Fruit fly (Drosophila melanogaster) whole organism, embryonic: ENCODE data around the gene bumpel.

Source experiments
- Atf6 ChIP-seq: fragments of 200-800 bp; sonication (Bioruptor generic); IDR thresholded peaks from 2 replicates; pipeline ENCODE4 v1.3.6; 2022; ENCODE audit warnings: missing biosample characterization, missing genetic modification characterization
- CG10979 ChIP-seq: fragments of 200-800 bp; sonication (Bioruptor generic); optimal IDR thresholded peaks from 2 replicates; lab custom pipeline; 2018; ENCODE audit warnings: missing biosample characterization, mild to moderate bottlenecking, missing genetic modification characterization, moderate library complexity
- CG13287 ChIP-seq: fragments of 200-800 bp; sonication (Bioruptor generic); IDR thresholded peaks from 2 replicates; pipeline ENCODE4 v1.3.6; 2022; ENCODE audit warnings: missing biosample characterization, missing genetic modification characterization; ENCODE audit not compliant: partially characterized antibody
- CG13775 ChIP-seq: fragments of 200-800 bp; sonication (Bioruptor generic); optimal IDR thresholded peaks from 3 replicates; lab custom pipeline; 2017; ENCODE audit warnings: missing biosample characterization, mild to moderate bottlenecking, missing genetic modification characterization
- CG15073 ChIP-seq: fragments of 200-800 bp; sonication (Bioruptor generic); optimal IDR thresholded peaks from 2 replicates; lab custom pipeline; 2016; ENCODE audit warnings: missing biosample characterization, missing genetic modification characterization
- CG16813 ChIP-seq: fragments of 200-800 bp; sonication (Bioruptor generic); IDR thresholded peaks from 3 replicates; pipeline ENCODE4 v1.3.6; 2022; ENCODE audit warnings: missing biosample characterization, missing genetic modification characterization; ENCODE audit not compliant: partially characterized antibody
- CG16815 ChIP-seq: fragments of 200-800 bp; sonication (Bioruptor generic); optimal IDR thresholded peaks from 3 replicates; lab custom pipeline; 2017; ENCODE audit warnings: missing biosample characterization, mild to moderate bottlenecking, missing genetic modification characterization
- CG1832 ChIP-seq: fragments of 200-800 bp; sonication (Bioruptor generic); optimal IDR thresholded peaks from 2 replicates; lab custom pipeline; 2017; ENCODE audit warnings: missing biosample characterization, mild to moderate bottlenecking, missing genetic modification characterization, inconsistent platforms
- CG30020 ChIP-seq: fragments of 200-800 bp; optimal IDR thresholded peaks from 2 replicates; lab custom pipeline; 2019; ENCODE audit warnings: missing biosample characterization, mild to moderate bottlenecking, missing genetic modification characterization, moderate library complexity
- CG34422 ChIP-seq: fragments of 200-800 bp; sonication (Bioruptor generic); IDR thresholded peaks from 3 replicates; pipeline ENCODE4 v1.3.6; 2022; ENCODE audit warnings: missing biosample characterization, missing genetic modification characterization
- CG4328 ChIP-seq: fragments of 200-800 bp; sonication (Bioruptor generic); optimal IDR thresholded peaks from 3 replicates; lab custom pipeline; 2017; ENCODE audit warnings: missing biosample characterization, missing genetic modification reagents, missing genetic modification characterization
- CG4424 ChIP-seq: fragments of 200-800 bp; sonication (Bioruptor generic); optimal IDR thresholded peaks from 3 replicates; lab custom pipeline; 2016; ENCODE audit warnings: missing biosample characterization, missing genetic modification characterization
- CG6683 ChIP-seq: fragments of 200-800 bp; sonication (Bioruptor generic); optimal IDR thresholded peaks from 2 replicates; lab custom pipeline; 2017; ENCODE audit warnings: missing biosample characterization, mild to moderate bottlenecking, missing genetic modification characterization, missing genetic modification reagents
- CG7963 ChIP-seq: fragments of 200-800 bp; sonication (Bioruptor generic); IDR thresholded peaks from 3 replicates; pipeline ENCODE4 v1.3.6; 2022; ENCODE audit warnings: missing biosample characterization, missing genetic modification characterization; ENCODE audit not compliant: partially characterized antibody
- CG9215 ChIP-seq: fragments of 200-800 bp; sonication (Bioruptor generic); IDR thresholded peaks from 2 replicates; pipeline ENCODE4 v1.3.6; 2022; ENCODE audit warnings: missing biosample characterization, missing genetic modification characterization
- CG9437 ChIP-seq: fragments of 200-800 bp; sonication (Bioruptor generic); optimal IDR thresholded peaks from 2 replicates; lab custom pipeline; 2018; ENCODE audit warnings: missing biosample characterization, mild to moderate bottlenecking, missing genetic modification characterization
- CG9797 ChIP-seq: fragments of 200-800 bp; sonication (Bioruptor generic); optimal IDR thresholded peaks from 3 replicates; lab custom pipeline; 2018; ENCODE audit warnings: missing biosample characterization, mild to moderate bottlenecking, missing genetic modification characterization
- CHES-1-like ChIP-seq: fragments of 200-800 bp; sonication (Bioruptor generic); optimal IDR thresholded peaks from 2 replicates; lab custom pipeline; 2016; ENCODE audit warnings: missing biosample characterization, missing genetic modification characterization
- CoRest ChIP-seq: fragments of 200-800 bp; sonication (Bioruptor generic); optimal IDR thresholded peaks from 3 replicates; lab custom pipeline; 2018; ENCODE audit warnings: missing biosample characterization, mild to moderate bottlenecking, missing genetic modification characterization, moderate library complexity
- CrebB ChIP-seq: fragments of 200-800 bp; sonication (Bioruptor generic); optimal IDR thresholded peaks from 3 replicates; lab custom pipeline; 2018; ENCODE audit warnings: missing biosample characterization, mild to moderate bottlenecking, missing genetic modification characterization
- Dfd ChIP-seq, 2 experiments: fragments of >200 bp; optimal IDR thresholded peaks; 2 replicates each; lab custom pipeline; 2017; ENCODE audit warnings: missing biosample characterization in 2 of 2, missing genetic modification characterization in 2 of 2
- Elba2 ChIP-seq: fragments of 200-800 bp; sonication (Bioruptor generic); optimal IDR thresholded peaks from 3 replicates; lab custom pipeline; 2016; ENCODE audit warnings: missing biosample characterization, missing genetic modification characterization
- Hmx ChIP-seq: fragments of 200-800 bp; sonication (Bioruptor generic); optimal IDR thresholded peaks from 2 replicates; lab custom pipeline; 2016; ENCODE audit warnings: missing biosample characterization, missing genetic modification characterization
- Lhr ChIP-seq: fragments of 200-800 bp; sonication (Bioruptor generic); optimal IDR thresholded peaks from 3 replicates; lab custom pipeline; 2017; ENCODE audit warnings: mild to moderate bottlenecking, missing biosample characterization, missing genetic modification reagents, missing genetic modification characterization
- Max ChIP-seq: fragments of 200-800 bp; sonication (Bioruptor generic); optimal IDR thresholded peaks from 2 replicates; lab custom pipeline; 2016; ENCODE audit warnings: missing biosample characterization, mild to moderate bottlenecking, missing genetic modification characterization
- Mes4 ChIP-seq: fragments of 200-800 bp; sonication (Bioruptor generic); optimal IDR thresholded peaks from 2 replicates; lab custom pipeline; 2016; ENCODE audit warnings: missing biosample characterization, missing genetic modification characterization
- Opbp ChIP-seq: fragments of 200-800 bp; sonication (Bioruptor generic); IDR thresholded peaks from 3 replicates; pipeline ENCODE4 v1.3.6; 2022; ENCODE audit warnings: missing biosample characterization, missing genetic modification characterization; ENCODE audit not compliant: partially characterized antibody
- Ravus ChIP-seq: fragments of 200-800 bp; sonication (Bioruptor generic); IDR thresholded peaks from 2 replicates; pipeline ENCODE4 v1.3.6; 2022; ENCODE audit warnings: missing biosample characterization, missing genetic modification characterization
- Sin3A ChIP-seq: fragments of >200 bp; optimal IDR thresholded peaks from 2 replicates; lab custom pipeline; 2018
- bcd ChIP-seq: fragments of 200-800 bp; sonication (Bioruptor generic); optimal IDR thresholded peaks from 2 replicates; lab custom pipeline; 2017; ENCODE audit warnings: missing biosample characterization, mild to moderate bottlenecking, missing genetic modification characterization
- cad ChIP-seq: fragments of >200 bp; optimal IDR thresholded peaks from 2 replicates; lab custom pipeline; 2017; ENCODE audit warnings: missing biosample characterization, missing genetic modification characterization
- cwo ChIP-seq: fragments of 200-800 bp; sonication (Bioruptor generic); optimal IDR thresholded peaks from 3 replicates; lab custom pipeline; 2017; ENCODE audit warnings: missing biosample characterization, missing genetic modification characterization, mild to moderate bottlenecking, moderate library complexity, missing genetic modification reagents
- dmrt11E ChIP-seq: fragments of 200-800 bp; sonication (Bioruptor generic); optimal IDR thresholded peaks from 3 replicates; lab custom pipeline; 2018; ENCODE audit warnings: missing biosample characterization, mild to moderate bottlenecking, missing genetic modification characterization, moderate library complexity
- esg ChIP-seq: fragments of 200-800 bp; sonication (Bioruptor generic); conservative IDR thresholded peaks from 2 replicates; pipeline ENCODE4 v1.3.6; 2022; ENCODE audit warnings: missing biosample characterization, missing genetic modification characterization
- ewg ChIP-seq: fragments of 200-800 bp; sonication (Bioruptor generic); optimal IDR thresholded peaks from 3 replicates; lab custom pipeline; 2017; ENCODE audit warnings: mild to moderate bottlenecking, missing biosample characterization, missing genetic modification reagents, missing genetic modification characterization
- gsb-n ChIP-seq: fragments of 200-800 bp; sonication (Bioruptor generic); optimal IDR thresholded peaks from 3 replicates; lab custom pipeline; 2018; ENCODE audit warnings: missing biosample characterization, mild to moderate bottlenecking, missing genetic modification characterization
- lbe ChIP-seq: fragments of 200-800 bp; sonication (Bioruptor generic); optimal IDR thresholded peaks from 2 replicates; lab custom pipeline; 2016; ENCODE audit warnings: missing biosample characterization, mild to moderate bottlenecking, missing genetic modification characterization
- maf-S ChIP-seq: fragments of 200-800 bp; sonication (Bioruptor generic); optimal IDR thresholded peaks from 2 replicates; lab custom pipeline; 2016; ENCODE audit warnings: missing biosample characterization, missing genetic modification characterization
- nmo ChIP-seq: fragments of 200-800 bp; sonication (Bioruptor generic); optimal IDR thresholded peaks from 2 replicates; lab custom pipeline; 2018; ENCODE audit warnings: missing biosample characterization, mild to moderate bottlenecking, missing genetic modification characterization, moderate library complexity
- nom ChIP-seq: fragments of 200-800 bp; sonication (Bioruptor generic); optimal IDR thresholded peaks from 2 replicates; lab custom pipeline; 2017; ENCODE audit warnings: missing biosample characterization, missing genetic modification characterization, mild to moderate bottlenecking, moderate library complexity, missing genetic modification reagents
- pfk ChIP-seq: fragments of 200-800 bp; sonication (Bioruptor generic); optimal IDR thresholded peaks from 2 replicates; lab custom pipeline; 2018; ENCODE audit warnings: missing biosample characterization, mild to moderate bottlenecking, missing genetic modification characterization, moderate library complexity
- phol ChIP-seq: fragments of 200-800 bp; sonication (Bioruptor generic); optimal IDR thresholded peaks from 3 replicates; lab custom pipeline; 2018; ENCODE audit warnings: missing biosample characterization, mild to moderate bottlenecking, missing genetic modification characterization, moderate library complexity
- pnt ChIP-seq: fragments of 200-800 bp; sonication (Bioruptor generic); optimal IDR thresholded peaks from 3 replicates; lab custom pipeline; 2016; ENCODE audit warnings: missing biosample characterization, missing genetic modification characterization
- scrt ChIP-seq: fragments of 200-800 bp; sonication (Bioruptor generic); optimal IDR thresholded peaks from 2 replicates; lab custom pipeline; 2018; ENCODE audit warnings: missing biosample characterization, mild to moderate bottlenecking, missing genetic modification characterization, moderate library complexity
- sna ChIP-seq: fragments of 200-800 bp; sonication (Bioruptor generic); IDR thresholded peaks from 2 replicates; pipeline ENCODE4 v1.3.6; 2022; ENCODE audit warnings: missing biosample characterization, missing genetic modification characterization; ENCODE audit not compliant: partially characterized antibody
- sob ChIP-seq: fragments of 200-800 bp; sonication (Bioruptor generic); IDR thresholded peaks from 2 replicates; pipeline ENCODE4 v1.3.6; 2022; ENCODE audit warnings: missing biosample characterization, missing genetic modification characterization

bumpel gene

DNA sequence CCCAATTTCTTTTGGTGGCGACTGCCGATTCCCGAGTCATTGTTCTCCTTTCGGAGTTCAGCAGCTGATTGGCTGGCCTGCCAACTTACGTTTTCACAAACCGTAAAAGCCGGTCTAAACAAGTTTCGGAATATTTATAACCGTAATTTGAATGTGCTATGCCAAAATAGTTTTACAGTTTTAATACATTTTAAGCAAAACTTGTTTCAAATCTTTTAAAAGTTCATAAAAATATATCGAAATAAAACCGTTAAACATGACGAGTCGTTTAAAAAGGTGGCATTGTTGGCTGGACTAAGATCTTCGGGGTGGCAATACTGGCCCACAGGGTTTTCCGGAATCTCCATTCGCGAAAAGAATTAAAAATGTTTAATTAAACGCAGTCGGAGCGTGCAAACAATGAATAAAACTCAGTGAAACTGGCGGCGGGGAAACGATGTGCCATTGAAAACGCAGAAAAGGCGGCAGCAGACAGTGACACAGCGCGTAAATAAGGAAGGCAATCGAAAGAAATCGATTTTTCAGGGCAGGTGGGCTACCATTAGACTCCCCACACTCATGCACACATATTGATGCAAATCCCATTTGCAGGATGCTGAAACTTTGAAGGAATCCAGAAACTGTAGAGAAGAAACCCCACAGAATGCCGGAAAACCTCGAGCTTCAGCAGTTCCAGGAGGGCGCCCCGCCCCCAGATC is 17.2 kb upstream of the bumpel start, which contains the start of the genes Exd2 and CG5281 (continued):
- no peak for TF ChIP-seq gsb-n (tag; lab: Kevin White, UChicago)
- TF ChIP-seq esg (GFP tag; lab: Robert Waterston, UW): no peak
- peak; percentile 52 for TF ChIP-seq CrebB (tag; lab: Kevin White, UChicago)
- TF ChIP-seq Atf6 (GFP tag; lab: Robert Waterston, UW): peak; percentile 17; the same call in 1 of the 2 replicates
- peak; percentile 56 for TF ChIP-seq Max
- no peak for TF ChIP-seq cad
- TF ChIP-seq CG13287 (GFP tag; lab: Robert Waterston, UW): peak; percentile 54; the same call in 1 of the 2 replicates
- TF ChIP-seq maf-S: peak; percentile 5
- TF ChIP-seq CG16813 (GFP tag; lab: Robert Waterston, UW): no peak
- TF ChIP-seq CG16815 (GFP tag; lab: Kevin White, UChicago): no peak
- no peak for TF ChIP-seq scrt (GFP tag; lab: Kevin White, UChicago)
- TF ChIP-seq CG30020 (tag; lab: Kevin White, UChicago): peak; percentile 55
- TF ChIP-seq pnt (GFP tag; lab: Kevin White, UChicago): peak; percentile 13
- peak; percentile 46 for TF ChIP-seq Mes4 (GFP tag; lab: Kevin White, UChicago)
- TF ChIP-seq CG6683 (GFP tag; lab: Kevin White, UChicago): no peak
- peak; percentile 43; the same call in 1 of the 2 replicates for TF ChIP-seq sob (GFP tag; lab: Robert Waterston, UW)
- TF ChIP-seq nmo (GFP tag; lab: Kevin White, UChicago): peak; percentile 63

DNA sequence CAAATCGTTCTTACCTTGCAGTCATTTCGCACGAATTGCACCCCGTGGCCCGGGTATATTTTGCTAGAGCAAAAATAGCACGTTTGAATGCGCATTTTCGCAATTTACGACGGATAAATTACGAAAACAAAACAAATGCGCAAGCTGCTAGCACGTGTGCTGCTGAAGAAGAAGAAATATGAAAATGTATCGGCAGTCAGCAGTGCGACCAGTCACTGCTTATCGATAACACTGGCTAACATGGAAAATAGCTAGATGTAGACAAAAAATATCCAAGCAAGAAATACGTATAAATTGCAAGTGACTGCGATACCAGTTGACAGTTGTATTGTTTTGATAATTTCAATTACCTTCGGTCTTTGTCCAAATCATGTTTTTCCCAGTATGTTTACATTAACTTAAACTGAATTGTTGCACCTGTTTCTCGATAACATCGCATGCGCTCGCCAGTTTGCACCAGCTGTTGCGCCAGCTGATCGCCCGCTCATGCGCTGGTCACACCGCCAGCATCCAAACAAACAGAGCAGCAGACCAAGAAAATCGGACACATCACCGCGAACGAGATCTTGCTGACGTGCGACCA is 13.0 kb upstream of the bumpel start, which contains the start of the genes RpL24-like and CG5276:
RpL24-like (minus strand) TSS at position 188 of the 583 bp plus-strand sequence.
CG5276 (plus strand) TSS at position 344 of the 583 bp plus-strand sequence.
- TF ChIP-seq lbe (GFP tag; lab: Kevin White, UChicago) (no peak), CoRest (tag; lab: Kevin White, UChicago) (peak; percentile 14), bcd (GFP tag; lab: Kevin White, UChicago) (no peak), dmrt11E (tag; lab: Kevin White, UChicago) (peak; percentile 0), pfk (GFP tag; lab: Kevin White, UChicago) (no peak), CG9797 (GFP tag; lab: Kevin White, UChicago) (peak; percentile 99), phol (tag; lab: Kevin White, UChicago) (peak; percentile 58), CrebB (tag; lab: Kevin White, UChicago) (peak; percentile 26), Max (peak; percentile 94), CG34422 (GFP tag; lab: Robert Waterston, UW) (peak; percentile 74; the same call in 1 of the 3 replicates), Sin3A (peak; percentile 99), Opbp (GFP tag; lab: Robert Waterston, UW) (0 out of 3 replicates have a peak, but pooled peaks have one; percentile 16), CG1832 (GFP tag; lab: Kevin White, UChicago) (no peak), CG13775 (GFP tag; lab: Kevin White, UChicago) (peak; percentile 48), Ravus (GFP tag; lab: Robert Waterston, UW) (no peak), sna (peak; percentile 59), nom (GFP tag; lab: Kevin White, UChicago) (no peak), Lhr (GFP tag; lab: Kevin White, UChicago) (peak; percentile 30), CG15073 (GFP tag; lab: Kevin White, UChicago) (no peak), cwo (GFP tag; lab: Kevin White, UChicago) (peak; percentile 66), CG9437 (GFP tag; lab: Kevin White, UChicago) (no peak), ewg (GFP tag; lab: Kevin White, UChicago) (peak; percentile 98), Elba2 (peak; percentile 54), CG4424 (GFP tag; lab: Kevin White, UChicago) (peak; percentile 3), CG4328 (GFP tag; lab: Kevin White, UChicago) (no peak), CHES-1-like (peak; percentile 73), CG9215 (no peak), CG7963 (GFP tag; lab: Robert Waterston, UW) (0 out of 3 replicates have a peak, but pooled peaks have one; percentile 12), Dfd (GFP tag; optimal IDR thresholded peaks at IDR 0.05; lab: Kevin White, UChicago) (no peak), Hmx (no peak), CG10979 (peak; percentile 11)
